Fruit fly (Drosophila melanogaster) whole organism, larva: ENCODE measurements around the gene Spc105R.
A peak's percentile ranks its signal among the peaks of the same experiment; 100 is the strongest.

Experiments
- noc ChIP-seq: fragments of 200-800 bp; sonication (Bioruptor generic); optimal IDR thresholded peaks from 3 replicates; lab custom pipeline; 2019; ENCODE audit warnings: missing biosample characterization, mild to moderate bottlenecking, missing genetic modification characterization, moderate library complexity

Gene Spc105R

dm6 chr3L:20785742-20786427, 14.3 kb upstream of the Spc105R start, which contains the start of gene Pcif1:
Pcif1 (minus strand) TSS chr3L:20786197.
- TF ChIP-seq noc (tag; lab: Kevin White, UChicago), result no peak

dm6 chr3L:20787835-20788380, 12.3 kb upstream of the Spc105R start, which contains the start of gene CG11396:
CG11396 (minus strand) TSS chr3L:20788137.
- TF ChIP-seq noc (tag; lab: Kevin White, UChicago), result no peak

DNA sequence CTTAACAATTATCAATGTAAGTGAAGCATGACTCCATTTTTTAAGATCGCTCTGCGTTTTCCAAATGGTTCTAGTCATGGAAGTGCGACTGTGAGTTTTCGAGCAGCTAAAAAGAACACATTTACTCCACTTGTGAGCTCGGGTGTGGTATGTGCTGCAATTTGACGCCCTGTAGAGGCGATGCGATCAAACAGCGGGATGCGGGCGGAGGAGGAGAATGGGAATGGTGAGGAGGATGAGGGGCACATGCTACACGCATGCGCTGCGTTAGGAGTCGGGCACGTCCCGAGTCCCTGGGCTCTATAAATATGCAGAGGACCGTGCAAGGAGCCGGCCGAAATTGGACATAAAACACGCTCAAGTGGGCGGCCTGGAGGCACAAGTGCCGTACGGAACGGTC, 10.9 kb upstream of the Spc105R start:
- no peak for TF ChIP-seq noc (tag; lab: Kevin White, UChicago)

DNA sequence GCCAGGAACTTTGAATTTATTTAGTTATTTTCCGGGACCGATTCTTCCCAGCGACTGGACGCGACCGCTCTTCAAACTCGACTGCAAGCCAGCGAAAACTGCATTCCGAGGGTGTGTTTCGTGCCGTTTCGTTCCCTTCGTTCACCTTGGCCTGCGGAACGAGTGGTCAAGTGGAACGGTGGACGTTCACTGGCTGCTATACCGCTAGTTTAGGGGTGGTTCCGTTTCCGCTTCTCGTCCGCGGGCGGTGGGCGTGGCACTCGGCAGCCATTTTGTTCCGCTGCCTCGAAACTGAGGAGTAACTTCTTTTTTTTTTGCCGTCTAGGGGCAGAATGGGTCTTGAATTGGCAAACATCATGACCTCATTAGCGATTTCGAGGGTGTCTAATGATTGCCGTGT, 7.5 kb upstream of the Spc105R start, which contains the start of gene Six4:
Six4 (minus strand) TSS at position 85 of the 400 bp plus-strand sequence.
- TF ChIP-seq noc (tag; lab: Kevin White, UChicago), result no peak

dm6 chr3L:20796757-20797156, 3.5 kb upstream of the Spc105R start:
- no peak for TF ChIP-seq noc (tag; lab: Kevin White, UChicago)

- TF ChIP-seq noc (tag; lab: Kevin White, UChicago), result no peak
These were observed 2.8 kb upstream of the Spc105R start for dm6 chr3L:20797379-20797778.

DNA sequence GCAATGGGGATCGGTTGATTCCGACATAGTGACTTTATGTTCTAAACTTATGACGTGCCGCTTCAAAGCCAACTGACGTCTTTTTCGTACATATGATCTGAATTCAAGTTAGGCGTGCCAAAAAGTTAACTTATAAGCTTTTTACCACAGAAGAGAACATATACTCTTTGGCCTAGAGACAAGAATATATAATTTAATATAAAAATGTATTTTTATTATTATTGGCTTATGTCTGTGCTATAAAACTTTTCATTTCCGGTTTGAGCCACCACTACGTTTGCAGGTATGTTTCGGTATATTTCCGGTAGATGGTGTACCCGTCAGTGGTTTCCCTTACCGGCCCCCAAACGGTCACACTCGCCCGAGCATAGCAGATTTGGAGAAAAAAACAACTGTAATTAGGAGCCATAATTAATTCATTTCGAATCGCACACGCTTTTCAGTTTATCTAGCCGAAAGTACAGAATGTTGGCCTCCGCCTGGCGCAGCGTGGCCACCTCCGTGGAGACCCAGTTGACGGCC, 1.8 kb upstream of the Spc105R start, which contains the start of the genes CG3698 and tzn:
CG3698 (minus strand) TSS at position 51 of the 522 bp plus-strand sequence.
tzn (plus strand) TSS at position 321 of the 522 bp plus-strand sequence.
- no peak for TF ChIP-seq noc (tag; lab: Kevin White, UChicago)

- no peak for TF ChIP-seq noc (tag; lab: Kevin White, UChicago)
These were observed 9.1 kb downstream of the Spc105R start, which contains the start of the genes CG3634 and HIPP1 for dm6 chr3L:20809088-20809999. CG3634 (minus strand) TSS chr3L:20809272. HIPP1 (plus strand) TSS chr3L:20809669.

DNA sequence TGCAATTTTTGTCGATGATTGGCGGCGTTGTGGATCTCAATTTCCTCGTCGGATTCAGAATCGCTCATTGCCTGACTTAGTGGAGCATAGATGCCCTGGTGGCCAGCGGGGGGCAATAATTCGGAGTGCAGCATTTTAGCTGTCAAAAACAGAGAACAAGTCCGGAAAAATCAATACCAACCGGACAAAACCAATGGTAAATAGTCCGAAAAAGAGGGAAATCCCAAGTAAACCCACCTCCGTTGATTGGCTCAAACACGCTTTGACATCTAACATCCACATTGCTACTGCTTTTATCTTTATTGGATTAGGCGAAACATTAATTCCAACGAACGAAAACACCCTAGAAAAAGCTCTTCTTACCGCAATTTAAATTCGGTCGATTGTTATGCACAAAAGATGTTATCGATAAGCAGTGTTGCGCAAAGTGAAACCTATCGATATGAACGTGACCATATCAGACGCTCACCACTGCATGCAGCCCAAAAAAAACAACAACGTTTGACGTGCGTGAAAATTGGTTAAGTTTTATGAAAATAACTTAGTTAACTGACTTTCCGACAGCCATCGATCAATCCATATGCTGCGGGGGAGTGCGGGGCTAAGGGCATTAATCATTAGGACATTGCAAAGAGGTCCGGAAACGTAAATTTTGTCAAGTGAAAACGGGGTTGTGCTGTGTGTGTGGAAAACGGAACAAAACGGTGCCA, 15.6 kb downstream of the Spc105R start, which contains the start of the genes CG3618 and Pka-R1:
CG3618 (minus strand) TSS at position 410 of the 710 bp plus-strand sequence.
Pka-R1 (plus strand) TSS at position 453 of the 710 bp plus-strand sequence.
- TF ChIP-seq noc (tag; lab: Kevin White, UChicago), result no peak

DNA sequence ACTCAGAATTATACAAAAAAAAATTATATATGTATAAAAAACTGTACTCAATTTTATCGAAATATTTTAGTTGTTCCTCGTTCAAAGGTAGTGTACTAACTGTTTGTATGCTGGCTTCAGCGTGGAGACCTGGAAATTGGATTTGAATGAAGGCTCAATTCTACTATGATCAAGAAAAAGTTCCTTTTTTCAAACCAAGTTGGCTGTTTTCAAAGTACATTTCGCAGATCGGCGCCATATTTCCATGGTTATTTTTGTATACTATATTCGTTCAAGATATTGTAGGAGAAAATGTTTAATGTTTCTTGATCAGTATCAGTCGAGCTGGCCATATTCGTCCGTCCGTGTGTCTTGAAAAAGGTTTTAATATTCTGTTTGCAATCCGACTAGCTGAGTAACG, 17.7 kb downstream of the Spc105R start, which contains the start of gene Mst77F:
Mst77F (minus strand) TSS at position 101 of the 400 bp plus-strand sequence.
- no peak for TF ChIP-seq noc (tag; lab: Kevin White, UChicago)

DNA sequence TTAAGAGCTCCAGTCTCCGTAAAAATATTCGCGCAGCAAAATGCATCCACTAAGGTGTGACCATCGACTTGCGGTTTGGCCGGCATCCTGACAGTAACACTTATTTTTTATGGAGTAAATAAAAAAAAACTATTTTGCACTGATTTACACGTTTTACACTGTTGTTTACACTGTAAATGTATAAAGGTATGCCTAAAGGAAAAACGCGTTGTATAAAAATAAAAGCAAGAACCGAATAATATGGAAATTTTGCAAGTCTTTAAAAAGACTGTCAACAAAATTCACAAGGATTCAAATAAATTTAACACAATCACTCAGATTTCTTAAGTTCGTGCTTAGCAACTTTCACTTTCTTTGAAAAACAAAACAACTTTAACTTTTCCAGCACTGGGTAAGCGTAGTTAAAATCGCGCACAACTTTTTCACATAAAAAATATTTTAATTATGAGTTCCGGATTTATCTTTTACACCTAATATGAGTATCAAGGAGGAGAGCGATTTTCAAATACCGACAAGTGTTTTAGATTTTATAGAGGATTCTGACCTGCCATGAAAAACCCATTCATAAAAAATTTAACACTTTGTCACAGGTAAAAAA, 23.1 kb downstream of the Spc105R start:
- no peak for TF ChIP-seq noc (tag; lab: Kevin White, UChicago)

- peak; percentile 43 for TF ChIP-seq noc (tag; lab: Kevin White, UChicago)
These were observed 27.0 kb downstream of the Spc105R start for dm6 chr3L:20826950-20827910.

DNA sequence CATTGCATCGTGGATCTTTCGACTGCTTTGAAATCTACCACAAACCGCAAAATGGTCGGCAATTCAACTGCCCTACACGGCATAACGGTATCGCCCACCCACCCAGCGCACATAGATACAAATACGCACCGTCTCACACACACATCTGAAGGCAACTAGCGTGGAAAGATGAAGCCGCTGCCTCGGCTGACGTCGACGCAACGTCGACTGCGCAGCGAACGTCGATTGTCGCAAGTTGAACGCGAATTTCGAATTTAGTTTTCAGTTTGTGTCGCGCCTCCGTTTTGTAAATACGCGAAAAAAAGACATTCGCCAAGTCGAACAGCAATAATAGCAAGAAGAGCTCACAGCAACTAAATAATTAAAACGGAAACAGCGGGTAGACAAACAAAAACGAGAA, 27.8 kb downstream of the Spc105R start:
- no peak for TF ChIP-seq noc (tag; lab: Kevin White, UChicago)
